Worm (Caenorhabditis elegans): ENCODE results near the gene F26F12.2.
A peak's percentile ranks its signal among the peaks of the same experiment; 100 is the strongest.

Gene F26F12.2

DNA sequence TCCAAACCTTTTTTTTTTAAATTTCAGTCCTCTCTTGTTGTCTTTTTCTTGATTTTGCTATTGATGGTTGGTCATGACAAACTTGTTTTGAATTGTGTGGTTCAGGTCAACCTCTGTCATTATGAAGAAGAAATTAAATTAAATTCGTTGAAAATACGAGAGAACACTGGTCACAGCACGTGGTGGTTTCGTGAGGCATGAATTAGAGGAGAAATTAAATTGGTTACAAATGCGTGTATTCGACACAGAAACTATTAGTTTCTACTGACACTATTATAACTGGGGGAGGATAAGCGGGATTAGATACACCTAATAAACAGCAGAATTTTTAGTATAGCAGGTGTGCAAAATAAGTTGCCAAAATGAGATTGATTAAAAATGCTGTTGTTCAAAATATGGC is 13.7 kb upstream of the F26F12.2 start:
- TF ChIP-seq ztf-23 (GFP tag; IDR thresholded peaks at IDR 0.05) (no peak), ztf-29 (GFP tag; IDR thresholded peaks at IDR 0.05) (no peak), tab-1 (GFP tag; IDR thresholded peaks at IDR 0.05) (no peak), ref-1 (GFP tag; conservative IDR thresholded peaks at IDR 0.05) (no peak), klf-2 (GFP tag; conservative IDR thresholded peaks at IDR 0.05) (no peak), flt-1 (GFP tag; IDR thresholded peaks at IDR 0.05) (no peak), med-1 (GFP tag; optimal IDR thresholded peaks at IDR 0.05; ENCODE audit: insufficient read depth) (no peak), cog-1 (tag; optimal IDR thresholded peaks at IDR 0.05) (no peak), T22C8.4 (GFP tag; IDR thresholded peaks at IDR 0.05) (no peak)

DNA sequence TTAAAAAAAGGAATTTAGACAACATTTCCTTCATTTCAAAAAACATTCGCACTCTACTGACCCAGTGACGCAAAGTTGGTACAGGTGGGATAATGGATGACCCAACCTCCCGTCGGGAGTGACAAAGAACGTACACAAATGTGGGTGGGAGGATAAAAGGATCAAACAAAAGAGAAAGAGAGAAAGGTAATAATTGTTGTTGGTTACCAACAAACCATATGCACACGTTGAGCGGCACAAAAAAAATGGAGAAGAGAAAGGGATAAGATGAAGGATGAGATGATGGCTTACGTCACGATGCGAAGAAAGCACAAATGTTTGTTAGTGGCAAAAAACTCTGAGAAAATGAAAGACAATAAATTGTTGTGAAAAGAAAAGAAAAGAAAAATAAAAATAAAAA is 13.2 kb upstream of the F26F12.2 start:
- TF ChIP-seq ztf-29 (GFP tag; IDR thresholded peaks at IDR 0.05) (no peak), ztf-23 (GFP tag; IDR thresholded peaks at IDR 0.05) (no peak), tab-1 (GFP tag; IDR thresholded peaks at IDR 0.05) (no peak), med-1 (GFP tag; optimal IDR thresholded peaks at IDR 0.05; ENCODE audit: insufficient read depth) (no peak), T22C8.4 (GFP tag; IDR thresholded peaks at IDR 0.05) (no peak), flt-1 (GFP tag; IDR thresholded peaks at IDR 0.05) (no peak), cog-1 (tag; optimal IDR thresholded peaks at IDR 0.05) (no peak), ref-1 (GFP tag; conservative IDR thresholded peaks at IDR 0.05) (no peak), klf-2 (GFP tag; conservative IDR thresholded peaks at IDR 0.05) (no peak)

DNA sequence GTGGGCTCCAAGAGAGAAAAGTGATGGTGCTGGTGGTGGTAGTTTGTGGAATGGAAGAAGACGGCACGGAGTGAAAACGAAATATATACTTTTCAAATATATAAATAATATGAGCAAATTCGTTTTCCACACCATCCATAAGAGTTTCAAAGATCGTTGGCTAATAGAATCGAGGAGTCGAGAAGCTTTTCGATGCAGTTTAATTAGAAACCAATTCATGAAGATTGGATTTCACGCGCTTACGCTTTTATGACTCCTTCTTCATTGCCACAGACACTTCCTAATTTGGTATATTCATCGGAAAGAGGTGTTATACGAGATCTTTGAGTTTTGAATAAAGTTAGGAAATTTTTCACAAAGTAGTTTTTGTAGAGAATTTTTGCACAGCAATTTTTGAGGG is 12.3 kb upstream of the F26F12.2 start:
- TF ChIP-seq ztf-23 (GFP tag; IDR thresholded peaks at IDR 0.05): no peak
- peak; percentile 47; the same call in 1 of the 2 replicates for TF ChIP-seq tab-1 (GFP tag; IDR thresholded peaks at IDR 0.05)
- no peak for TF ChIP-seq cog-1 (tag; optimal IDR thresholded peaks at IDR 0.05)

DNA sequence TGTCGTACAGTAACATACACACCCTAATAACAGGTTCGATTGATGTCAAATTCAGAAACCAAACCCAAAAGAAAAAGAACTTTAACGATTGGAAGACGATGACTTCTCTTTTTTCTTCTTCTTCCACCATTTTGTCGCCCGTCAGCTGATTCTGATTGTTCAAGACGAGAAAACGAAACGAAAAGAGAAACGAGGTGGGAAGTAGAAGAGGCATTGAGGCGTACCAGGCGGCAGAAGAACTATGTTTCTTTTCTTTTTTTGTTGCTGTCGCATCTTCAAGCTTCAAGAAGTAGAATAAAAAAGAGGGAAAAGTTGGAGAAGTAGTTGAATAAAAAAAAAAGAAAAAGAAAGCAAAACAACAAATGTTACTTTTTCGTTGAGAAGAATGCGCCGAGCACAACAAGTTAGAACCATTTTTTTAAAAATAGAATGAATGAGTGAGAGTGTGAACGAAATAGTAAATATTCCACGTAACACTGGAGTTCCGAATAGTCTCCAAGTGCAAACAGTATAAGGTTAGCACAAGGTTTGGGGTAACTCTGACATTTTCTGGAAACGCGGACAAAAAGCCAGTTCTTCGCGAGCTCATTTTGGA is 9.7 kb upstream of the F26F12.2 start:
- TF ChIP-seq ref-1 (GFP tag; conservative IDR thresholded peaks at IDR 0.05): no peak
- no peak for TF ChIP-seq klf-2 (GFP tag; conservative IDR thresholded peaks at IDR 0.05)
- no peak for TF ChIP-seq ztf-29 (GFP tag; IDR thresholded peaks at IDR 0.05)
- no peak for TF ChIP-seq med-1 (GFP tag; optimal IDR thresholded peaks at IDR 0.05; ENCODE audit: insufficient read depth)

DNA sequence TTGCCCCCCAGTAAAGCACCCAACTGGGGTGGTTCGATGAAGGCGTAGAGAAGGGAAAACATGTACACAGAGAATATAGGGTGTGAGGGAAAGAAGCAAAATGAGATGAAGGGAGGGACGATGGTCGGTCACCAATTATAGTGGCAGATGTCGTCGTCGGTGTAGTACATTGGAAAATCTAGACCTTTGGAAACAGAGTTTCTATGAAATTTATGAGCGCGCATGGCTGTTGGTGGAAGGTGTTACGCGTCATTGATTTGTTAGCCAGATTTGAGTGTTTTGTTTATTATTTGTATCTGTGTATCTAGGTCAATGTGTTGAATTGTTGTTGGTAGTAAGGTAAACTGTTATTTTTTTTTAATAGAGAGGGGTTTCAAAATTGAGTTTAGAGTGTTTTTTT is 8.3 kb upstream of the F26F12.2 start:
- TF ChIP-seq tab-1 (GFP tag; IDR thresholded peaks at IDR 0.05) (no peak), ztf-29 (GFP tag; IDR thresholded peaks at IDR 0.05) (no peak), klf-2 (GFP tag; conservative IDR thresholded peaks at IDR 0.05) (no peak), cog-1 (tag; optimal IDR thresholded peaks at IDR 0.05) (no peak), ref-1 (GFP tag; conservative IDR thresholded peaks at IDR 0.05) (no peak), med-1 (GFP tag; optimal IDR thresholded peaks at IDR 0.05; ENCODE audit: insufficient read depth) (no peak), ztf-23 (GFP tag; IDR thresholded peaks at IDR 0.05) (no peak), T22C8.4 (GFP tag; IDR thresholded peaks at IDR 0.05) (no peak), flt-1 (GFP tag; IDR thresholded peaks at IDR 0.05) (no peak)

DNA sequence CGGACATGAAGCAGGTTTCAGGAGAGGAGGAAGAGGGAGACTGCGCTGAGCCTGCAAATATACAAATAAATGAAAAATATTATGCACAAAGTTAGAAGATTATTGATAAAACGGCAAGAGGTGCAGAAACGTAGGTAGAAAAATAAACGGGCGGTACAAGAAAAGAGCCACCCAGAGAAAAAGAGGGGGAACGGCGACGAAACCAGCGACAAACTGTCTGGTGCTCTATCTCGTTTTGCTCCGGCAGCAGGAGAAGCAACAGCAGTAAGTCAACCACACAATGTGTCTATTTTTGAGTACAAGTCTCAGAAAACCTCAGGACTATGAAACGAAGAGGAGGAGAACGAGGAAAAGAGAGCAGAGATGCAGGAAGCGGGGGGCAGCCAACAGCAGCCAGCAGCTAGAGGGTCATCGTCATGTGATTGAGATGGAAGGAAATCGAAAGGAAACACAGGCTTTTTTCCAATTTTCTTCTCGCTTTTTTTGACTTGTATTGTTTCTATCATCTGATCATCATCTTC is 7.3 kb upstream of the F26F12.2 start, which contains the start of gene F26F12.3:
Gene F26F12.3, minus strand, starts transcription at position 51 of the 521 bp plus-strand sequence.
- TF ChIP-seq ztf-29 (GFP tag; IDR thresholded peaks at IDR 0.05): no peak

DNA sequence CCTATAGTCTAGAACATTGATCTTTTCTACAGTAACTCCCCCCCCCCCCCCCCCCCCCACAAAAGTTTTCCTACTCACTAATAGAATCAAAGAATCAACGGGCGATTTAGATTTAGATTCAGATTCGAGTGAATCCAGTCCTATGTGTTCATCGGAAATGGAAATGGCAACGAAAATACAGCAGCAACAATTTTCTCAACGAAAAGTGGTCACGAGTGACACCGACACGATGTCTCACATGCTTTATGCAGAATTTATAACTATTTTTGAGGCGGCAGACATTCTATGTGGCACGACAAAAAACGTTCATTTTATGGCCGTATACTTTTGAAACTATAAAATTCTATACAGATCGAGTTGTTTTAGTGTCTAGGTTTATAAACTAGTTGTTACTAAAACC is 6.7 kb upstream of the F26F12.2 start:
- no peak for TF ChIP-seq T22C8.4 (GFP tag; IDR thresholded peaks at IDR 0.05)
- TF ChIP-seq ztf-29 (GFP tag; IDR thresholded peaks at IDR 0.05): no peak
- no peak for TF ChIP-seq flt-1 (GFP tag; IDR thresholded peaks at IDR 0.05)
- TF ChIP-seq tab-1 (GFP tag; IDR thresholded peaks at IDR 0.05): no peak
- TF ChIP-seq cog-1 (tag; optimal IDR thresholded peaks at IDR 0.05): no peak
- TF ChIP-seq med-1 (GFP tag; optimal IDR thresholded peaks at IDR 0.05; ENCODE audit: insufficient read depth): no peak
- no peak for TF ChIP-seq ztf-23 (GFP tag; IDR thresholded peaks at IDR 0.05)
- TF ChIP-seq klf-2 (GFP tag; conservative IDR thresholded peaks at IDR 0.05): no peak
- no peak for TF ChIP-seq ref-1 (GFP tag; conservative IDR thresholded peaks at IDR 0.05)

DNA sequence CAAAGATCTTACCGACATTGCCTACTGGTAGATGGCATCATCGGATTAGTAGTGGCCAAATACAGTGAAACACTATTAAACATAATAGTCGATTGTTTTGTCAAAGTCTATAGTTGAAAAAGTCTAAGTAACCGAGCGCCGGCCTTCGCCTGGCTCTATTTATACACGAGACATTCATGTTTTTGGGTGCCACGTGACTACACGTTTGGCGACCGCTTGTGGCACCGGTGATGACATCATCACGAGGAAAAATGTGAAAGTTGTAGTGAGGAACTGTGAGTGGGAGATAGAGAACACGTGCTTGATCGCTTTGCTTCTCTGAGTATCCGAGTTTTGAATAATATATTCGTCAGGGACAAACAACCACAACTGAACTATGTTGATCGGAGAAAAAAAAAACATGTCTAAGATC is 5.9 kb upstream of the F26F12.2 start:
- TF ChIP-seq tab-1 (GFP tag; IDR thresholded peaks at IDR 0.05): no peak
- no peak for TF ChIP-seq ref-1 (GFP tag; conservative IDR thresholded peaks at IDR 0.05)
- no peak for TF ChIP-seq T22C8.4 (GFP tag; IDR thresholded peaks at IDR 0.05)
- TF ChIP-seq ztf-23 (GFP tag; IDR thresholded peaks at IDR 0.05): no peak
- TF ChIP-seq klf-2 (GFP tag; conservative IDR thresholded peaks at IDR 0.05): no peak
- TF ChIP-seq flt-1 (GFP tag; IDR thresholded peaks at IDR 0.05): no peak
- TF ChIP-seq med-1 (GFP tag; optimal IDR thresholded peaks at IDR 0.05; ENCODE audit: insufficient read depth): no peak
- TF ChIP-seq ztf-29 (GFP tag; IDR thresholded peaks at IDR 0.05): no peak
- TF ChIP-seq cog-1 (tag; optimal IDR thresholded peaks at IDR 0.05): no peak

DNA sequence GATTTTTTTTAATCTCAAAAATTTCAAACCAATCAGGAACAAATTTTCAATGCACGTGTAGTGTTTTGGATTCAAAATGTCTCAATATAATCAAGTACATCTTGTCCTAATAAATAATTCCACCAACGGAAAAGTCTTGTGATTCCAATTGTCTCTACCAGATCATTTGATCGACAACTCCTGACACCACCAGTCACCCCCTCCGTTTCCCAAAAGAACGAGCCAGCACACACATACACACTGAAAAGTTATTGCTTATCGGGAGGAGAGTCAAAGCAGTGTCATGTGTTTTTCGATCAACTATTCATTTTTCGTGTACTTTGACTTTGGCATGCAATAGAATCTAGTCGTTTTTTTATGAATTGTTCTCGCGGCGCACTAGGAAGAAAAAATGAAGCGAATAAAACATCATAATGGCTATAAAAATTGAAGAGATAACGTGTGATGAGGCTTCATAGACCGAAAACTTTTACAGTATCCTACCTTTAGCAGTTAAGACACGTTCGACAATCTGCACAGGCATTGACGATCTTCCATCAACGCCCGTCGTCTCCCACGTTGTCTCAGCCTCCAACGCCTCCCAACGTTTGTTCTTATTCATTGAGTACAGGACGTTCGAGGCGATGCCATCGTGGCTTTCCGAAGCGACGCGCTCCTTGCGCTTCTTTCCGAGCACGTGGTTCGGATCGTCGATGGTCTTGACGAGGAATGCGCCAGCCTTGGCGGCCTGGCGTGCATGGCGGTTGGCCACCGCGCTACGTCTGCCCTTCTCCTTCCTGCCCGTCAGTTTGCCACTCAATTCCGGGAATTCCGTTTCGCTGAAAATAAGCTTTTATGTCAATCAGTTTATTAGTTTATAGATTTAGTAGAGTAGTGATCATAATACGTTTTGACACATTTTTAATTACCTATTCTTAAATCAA is 5.3 kb upstream of the F26F12.2 start:
- TF ChIP-seq ztf-23 (GFP tag; IDR thresholded peaks at IDR 0.05): no peak
- TF ChIP-seq T22C8.4 (GFP tag; IDR thresholded peaks at IDR 0.05): no peak
- TF ChIP-seq tab-1 (GFP tag; IDR thresholded peaks at IDR 0.05): 0 out of 2 replicates have a peak, but pooled peaks have one; percentile 39

All from whole organism, midembryonic.